Worm (Caenorhabditis elegans): Measurements from ENCODE around the gene fbxb-72.

ce11 chrV:689538-689937 is 34.2 kb downstream of the fbxb-72 start:
- TF ChIP-seq nhr-77 (tag; optimal IDR thresholded peaks at IDR 0.05) (no peak), unc-62 (GFP tag; optimal IDR thresholded peaks at IDR 0.05) (no peak), elt-3 (tag; optimal IDR thresholded peaks at IDR 0.05) (no peak), egl-27 (tag; optimal IDR thresholded peaks at IDR 0.05) (no peak)

Data from whole organism, L1 larva.